Worm (Caenorhabditis elegans): Measurements from ENCODE around the gene R05H11.1.

DNA sequence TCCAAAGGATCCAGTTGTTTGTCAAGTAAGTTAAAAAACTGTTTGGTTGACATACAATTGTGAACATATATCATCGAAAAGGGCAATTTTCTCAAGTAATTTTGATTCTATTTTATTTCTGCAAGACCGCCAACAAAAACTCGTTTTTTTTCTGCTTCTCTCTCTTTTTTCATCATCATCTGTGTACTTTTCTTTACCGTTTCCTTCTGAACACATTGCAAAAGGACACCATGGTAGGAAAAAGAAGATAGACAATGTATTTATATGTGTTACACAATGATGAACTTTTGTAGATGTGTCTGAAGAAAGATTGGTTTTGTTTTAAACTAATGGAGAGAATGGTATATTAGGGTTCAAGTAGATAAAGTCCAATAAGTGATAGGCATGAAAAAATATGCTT lies 3.5 kb downstream of the R05H11.1 start:
- no peak for TF ChIP-seq ama-1 (optimal IDR thresholded peaks at IDR 0.05)
- no peak for TF ChIP-seq scrt-1 (GFP tag; IDR thresholded peaks at IDR 0.05)
- TF ChIP-seq flt-1 (GFP tag; IDR thresholded peaks at IDR 0.05), result no peak
